Fruit fly (Drosophila melanogaster) whole organism, embryonic: ENCODE measurements around the gene CG4957.

Source experiments
- CG13775 ChIP-seq: fragments of 200-800 bp; sonication (Bioruptor generic); optimal IDR thresholded peaks from 3 replicates; lab custom pipeline; 2017; ENCODE audit warnings: missing biosample characterization, mild to moderate bottlenecking, missing genetic modification characterization
- CG14014 ChIP-seq: fragments of 200-800 bp; sonication (Bioruptor generic); IDR thresholded peaks from 2 replicates; pipeline ENCODE4 v1.3.6; 2022; ENCODE audit warnings: missing biosample characterization, missing genetic modification characterization
- CG14860 ChIP-seq: fragments of 200-800 bp; sonication (Bioruptor generic); IDR thresholded peaks from 3 replicates; pipeline ENCODE4 v1.3.6; 2022; ENCODE audit warnings: missing biosample characterization, missing genetic modification characterization; ENCODE audit not compliant: partially characterized antibody
- CG17186 ChIP-seq: fragments of 200-800 bp; sonication (Bioruptor generic); optimal IDR thresholded peaks from 3 replicates; lab custom pipeline; 2017; ENCODE audit warnings: missing biosample characterization, missing genetic modification reagents, missing genetic modification characterization
- CG17361 ChIP-seq: fragments of 200-800 bp; sonication (Bioruptor generic); IDR thresholded peaks from 3 replicates; pipeline ENCODE4 v1.3.6; 2022; ENCODE audit warnings: missing biosample characterization, missing genetic modification characterization
- CG30403 ChIP-seq: fragments of 200-800 bp; sonication (Bioruptor generic); optimal IDR thresholded peaks from 3 replicates; lab custom pipeline; 2016; ENCODE audit warnings: missing biosample characterization, missing genetic modification characterization
- CG3065 ChIP-seq: fragments of 200-800 bp; sonication (Bioruptor generic); optimal IDR thresholded peaks from 2 replicates; lab custom pipeline; 2016; ENCODE audit warnings: missing biosample characterization, missing genetic modification characterization
- CG3726 ChIP-seq: fragments of 200-800 bp; sonication (Bioruptor generic); IDR thresholded peaks from 3 replicates; pipeline ENCODE4, ENCODE4 v1.3.6; 2022; ENCODE audit warnings: missing biosample characterization, missing genetic modification characterization
- CG4328 ChIP-seq: fragments of 200-800 bp; sonication (Bioruptor generic); optimal IDR thresholded peaks from 3 replicates; lab custom pipeline; 2017; ENCODE audit warnings: missing biosample characterization, missing genetic modification reagents, missing genetic modification characterization
- CG6254 ChIP-seq: fragments of 200-800 bp; sonication (Bioruptor generic); optimal IDR thresholded peaks from 3 replicates; lab custom pipeline; 2017; ENCODE audit warnings: mild to moderate bottlenecking, missing biosample characterization, missing genetic modification reagents, missing genetic modification characterization
- CG6654 ChIP-seq: fragments of 200-800 bp; sonication (Bioruptor generic); optimal IDR thresholded peaks from 2 replicates; lab custom pipeline; 2017; ENCODE audit warnings: missing biosample characterization, mild to moderate bottlenecking, missing genetic modification characterization
- CG6689 ChIP-seq: fragments of 200-800 bp; sonication (Bioruptor generic); IDR thresholded peaks from 2 replicates; pipeline ENCODE4 v1.3.6; 2022; ENCODE audit warnings: missing biosample characterization, missing genetic modification characterization
- CG7271 ChIP-seq: fragments of 200-800 bp; sonication (Bioruptor generic); optimal IDR thresholded peaks from 2 replicates; lab custom pipeline; 2018; ENCODE audit warnings: missing biosample characterization, mild to moderate bottlenecking, missing genetic modification characterization, moderate library complexity
- CG7745 ChIP-seq: fragments of 200-800 bp; sonication (Bioruptor generic); optimal IDR thresholded peaks from 2 replicates; lab custom pipeline; 2018; ENCODE audit warnings: missing biosample characterization, mild to moderate bottlenecking, missing genetic modification characterization, moderate library complexity
- CG8281 ChIP-seq: fragments of 200-800 bp; sonication (Bioruptor generic); optimal IDR thresholded peaks from 2 replicates; lab custom pipeline; 2018; ENCODE audit warnings: missing biosample characterization, mild to moderate bottlenecking, missing genetic modification characterization, moderate library complexity
- CG8478 ChIP-seq: fragments of >200 bp; optimal IDR thresholded peaks from 2 replicates; lab custom pipeline; 2018
- CG8924 ChIP-seq: fragments of 200-800 bp; optimal IDR thresholded peaks from 3 replicates; lab custom pipeline; 2019; ENCODE audit warnings: missing biosample characterization, mild to moderate bottlenecking, missing genetic modification characterization, moderate library complexity
- CG9215 ChIP-seq: fragments of 200-800 bp; sonication (Bioruptor generic); IDR thresholded peaks from 2 replicates; pipeline ENCODE4 v1.3.6; 2022; ENCODE audit warnings: missing biosample characterization, missing genetic modification characterization
- CG9932 ChIP-seq: fragments of 200-800 bp; sonication (Bioruptor generic); IDR thresholded peaks from 2 replicates; pipeline ENCODE4 v1.3.6; 2022; ENCODE audit warnings: missing biosample characterization, missing genetic modification characterization
- D19B ChIP-seq: fragments of 200-800 bp; sonication (Bioruptor generic); optimal IDR thresholded peaks from 2 replicates; lab custom pipeline; 2017; ENCODE audit warnings: missing biosample characterization, mild to moderate bottlenecking, missing genetic modification characterization
- Dek ChIP-seq: fragments of 200-800 bp; sonication (Bioruptor generic); optimal IDR thresholded peaks from 3 replicates; lab custom pipeline; 2019; ENCODE audit warnings: missing biosample characterization, mild to moderate bottlenecking, missing genetic modification characterization, moderate library complexity
- Elba2 ChIP-seq: fragments of 200-800 bp; sonication (Bioruptor generic); optimal IDR thresholded peaks from 3 replicates; lab custom pipeline; 2016; ENCODE audit warnings: missing biosample characterization, missing genetic modification characterization
- Hand ChIP-seq: fragments of 200-800 bp; sonication (Bioruptor generic); optimal IDR thresholded peaks from 2 replicates; lab custom pipeline; 2017; ENCODE audit warnings: mild to moderate bottlenecking, missing biosample characterization, missing genetic modification reagents, missing genetic modification characterization
- Myb ChIP-seq: fragments of 200-800 bp; sonication (Bioruptor generic); optimal IDR thresholded peaks from 2 replicates; lab custom pipeline; 2016; ENCODE audit warnings: missing biosample characterization, missing genetic modification characterization
- Nf-YB ChIP-seq: fragments of 200-800 bp; sonication (Bioruptor generic); optimal IDR thresholded peaks from 3 replicates; lab custom pipeline; 2019; ENCODE audit warnings: missing biosample characterization, mild to moderate bottlenecking, missing genetic modification characterization, moderate library complexity
- Oaz ChIP-seq: fragments of 200-800 bp; sonication (Bioruptor generic); IDR thresholded peaks from 2 replicates; pipeline ENCODE4 v1.3.6; 2022; ENCODE audit warnings: missing biosample characterization, missing genetic modification characterization
- Poxn ChIP-seq: fragments of 200-800 bp; sonication (Bioruptor generic); IDR thresholded peaks from 2 replicates; pipeline ENCODE4 v1.3.6; 2022; ENCODE audit warnings: missing biosample characterization, missing genetic modification characterization
- Spps ChIP-seq: fragments of 200-800 bp; sonication (Bioruptor generic); optimal IDR thresholded peaks from 2 replicates; lab custom pipeline; 2018; ENCODE audit warnings: missing biosample characterization, mild to moderate bottlenecking, missing genetic modification characterization
- TFAM ChIP-seq: fragments of 200-800 bp; sonication (Bioruptor generic); optimal IDR thresholded peaks from 2 replicates; lab custom pipeline; 2017; ENCODE audit warnings: missing biosample characterization, missing genetic modification characterization, inconsistent platforms
- Taf1 ChIP-seq: fragments of 200-800 bp; sonication (Bioruptor generic); IDR thresholded peaks from 2 replicates; pipeline ENCODE4 v1.3.6; 2022; ENCODE audit warnings: missing biosample characterization, missing genetic modification characterization
- Xrp1 ChIP-seq: fragments of 200-800 bp; sonication (Bioruptor generic); IDR thresholded peaks from 2 replicates; pipeline ENCODE4 v1.3.6; 2022; ENCODE audit warnings: missing biosample characterization, missing genetic modification characterization
- YL-1 ChIP-seq: fragments of 200-800 bp; sonication (Bioruptor generic); optimal IDR thresholded peaks from 3 replicates; lab custom pipeline; 2017; ENCODE audit warnings: missing biosample characterization, mild to moderate bottlenecking, missing genetic modification characterization
- amos ChIP-seq: fragments of 200-800 bp; sonication (Bioruptor generic); IDR thresholded peaks from 2 replicates; pipeline ENCODE4 v1.3.6; 2022; ENCODE audit warnings: missing biosample characterization, missing genetic modification characterization; ENCODE audit not compliant: partially characterized antibody
- ash1 ChIP-seq: fragments of 200-800 bp; sonication (Bioruptor generic); optimal IDR thresholded peaks from 2 replicates; lab custom pipeline; 2018; ENCODE audit warnings: missing biosample characterization, mild to moderate bottlenecking, missing genetic modification characterization
- bbx ChIP-seq: fragments of 200-800 bp; sonication (Bioruptor generic); IDR thresholded peaks from 2 replicates; pipeline ENCODE4 v1.3.6; 2022; ENCODE audit warnings: missing biosample characterization, missing genetic modification characterization; ENCODE audit not compliant: partially characterized antibody
- cg ChIP-seq: fragments of 200-800 bp; sonication (Bioruptor generic); optimal IDR thresholded peaks from 3 replicates; lab custom pipeline; 2019; ENCODE audit warnings: missing biosample characterization, mild to moderate bottlenecking, missing genetic modification characterization, moderate library complexity
- ci ChIP-seq: fragments of 200-800 bp; sonication (Bioruptor generic); IDR thresholded peaks from 3 replicates; pipeline ENCODE4 v1.3.6; 2022; ENCODE audit warnings: missing biosample characterization, missing genetic modification characterization
- fru ChIP-seq: fragments of >200 bp; optimal IDR thresholded peaks from 2 replicates; lab custom pipeline; 2017
- ftz-f1 ChIP-seq: fragments of 200-800 bp; sonication (Bioruptor generic); optimal IDR thresholded peaks from 2 replicates; lab custom pipeline; 2016; ENCODE audit warnings: missing biosample characterization, missing genetic modification characterization
- klu ChIP-seq: fragments of 200-800 bp; sonication (Bioruptor generic); IDR thresholded peaks from 2 replicates; pipeline ENCODE4 v1.3.6; 2022; ENCODE audit warnings: missing biosample characterization, missing genetic modification characterization
- mam ChIP-seq: fragments of 200-800 bp; sonication (Bioruptor generic); optimal IDR thresholded peaks from 3 replicates; lab custom pipeline; 2016; ENCODE audit warnings: missing biosample characterization, missing genetic modification characterization
- mirr ChIP-seq: fragments of 200-800 bp; sonication (Bioruptor generic); optimal IDR thresholded peaks from 3 replicates; lab custom pipeline; 2018; ENCODE audit warnings: missing biosample characterization, mild to moderate bottlenecking, missing genetic modification characterization
- nau ChIP-seq: fragments of 200-800 bp; sonication (Bioruptor generic); optimal IDR thresholded peaks from 3 replicates; lab custom pipeline; 2017; ENCODE audit warnings: missing biosample characterization, mild to moderate bottlenecking, missing genetic modification characterization, missing genetic modification reagents
- prd ChIP-seq, 3 experiments: fragments of >200 bp in 2 of 3; fragments of 200-800 bp in 1 of 3; sonication (Bioruptor generic) in 1 of 3; optimal IDR thresholded peaks in 2 of 3; IDR thresholded peaks in 1 of 3; 2 replicates in 2 of 3; 3 replicates in 1 of 3; pipeline versions ENCODE4 v1.3.6 to Lab custom; 2017 to 2022; ENCODE audit warnings: missing biosample characterization in 1 of 3, missing genetic modification characterization in 1 of 3
- pros ChIP-seq: fragments of 200-800 bp; sonication (Bioruptor generic); optimal IDR thresholded peaks from 3 replicates; lab custom pipeline; 2019; ENCODE audit warnings: missing biosample characterization, mild to moderate bottlenecking, missing genetic modification characterization, moderate library complexity
- sisA ChIP-seq: fragments of 200-800 bp; sonication (Bioruptor generic); IDR thresholded peaks from 2 replicates; pipeline ENCODE4 v1.3.6; 2022; ENCODE audit warnings: missing biosample characterization, missing genetic modification characterization
- stc ChIP-seq: fragments of 200-800 bp; sonication (Bioruptor generic); IDR thresholded peaks from 2 replicates; pipeline ENCODE4 v1.3.6; 2022; ENCODE audit warnings: missing biosample characterization, missing genetic modification characterization
- tap ChIP-seq: fragments of 200-800 bp; optimal IDR thresholded peaks from 3 replicates; lab custom pipeline; 2019; ENCODE audit warnings: missing biosample characterization, mild to moderate bottlenecking, missing genetic modification characterization, moderate library complexity
- unpg ChIP-seq: fragments of 200-800 bp; sonication (Bioruptor generic); optimal IDR thresholded peaks from 3 replicates; lab custom pipeline; 2018; ENCODE audit warnings: missing biosample characterization, mild to moderate bottlenecking, missing genetic modification characterization, moderate library complexity

The CG4957 gene

DNA sequence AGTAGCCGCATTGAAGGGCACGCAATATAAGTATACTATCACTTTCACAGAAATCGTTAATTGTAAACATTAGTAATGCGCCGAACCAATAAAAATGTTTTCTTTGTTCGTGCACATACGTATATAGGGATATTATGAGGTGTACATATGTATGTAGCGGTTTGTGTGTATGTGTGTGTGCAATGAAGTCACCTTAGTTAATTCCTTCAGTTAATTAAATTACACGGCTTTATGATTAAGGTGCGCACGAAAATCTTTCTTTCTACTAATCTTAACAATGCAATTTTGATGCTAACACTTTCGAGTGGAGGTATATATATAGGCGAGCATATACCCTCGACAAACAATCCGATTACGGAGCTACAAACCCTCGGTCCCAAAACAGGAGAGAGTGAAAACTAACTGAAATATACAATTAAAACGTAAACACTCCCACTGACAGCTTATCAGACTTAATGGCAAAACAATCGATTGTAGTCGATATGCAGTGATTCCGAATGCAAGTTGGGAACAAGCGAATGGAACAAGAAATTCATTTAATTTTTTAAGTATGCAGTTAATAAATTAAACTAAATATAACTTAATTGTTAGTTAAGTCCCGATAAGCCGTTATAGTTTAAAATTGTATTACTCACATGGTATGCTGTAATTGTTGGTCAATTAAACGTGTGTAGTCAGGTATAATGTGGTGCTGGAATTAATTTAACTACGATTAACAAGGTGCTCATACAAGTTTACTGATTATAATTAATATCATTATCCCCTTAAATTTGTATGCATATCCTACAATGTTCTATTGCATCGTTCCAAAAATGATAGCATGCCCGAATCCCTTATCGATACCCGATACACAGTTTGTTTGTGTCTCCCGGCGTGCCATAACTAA, 47.9 kb upstream of the CG4957 start, which contains the start of the genes Npc1a and Prosalpha6 (continued):
- TF ChIP-seq CG4328 (GFP tag; lab: Kevin White, UChicago) (no peak), CG14014 (GFP tag; lab: Robert Waterston, UW) (no peak), mirr (GFP tag; lab: Kevin White, UChicago) (peak; percentile 26), prd (optimal IDR thresholded peaks at IDR 0.05; lab: Kevin White, UChicago) (no peak), prd (GFP tag; IDR thresholded peaks at IDR 0.05; lab: Robert Waterston, UW) (no peak), CG6654 (GFP tag; lab: Kevin White, UChicago) (no peak), Spps (tag; lab: Kevin White, UChicago) (no peak), CG30403 (GFP tag; lab: Kevin White, UChicago) (peak; percentile 37), ftz-f1 (GFP tag; lab: Kevin White, UChicago) (no peak), ci (GFP tag; lab: Robert Waterston, UW) (no peak), fru (lab: Kevin White, UChicago) (no peak), CG8924 (tag; lab: Kevin White, UChicago) (peak; percentile 47), CG7271 (tag; lab: Kevin White, UChicago) (no peak), Xrp1 (GFP tag; lab: Robert Waterston, UW) (no peak), unpg (no peak), Oaz (GFP tag; lab: Robert Waterston, UW) (no peak), klu (GFP tag; lab: Robert Waterston, UW) (no peak), CG3726 (GFP tag; lab: Robert Waterston, UW) (no peak), CG6689 (GFP tag; lab: Robert Waterston, UW) (no peak), Poxn (no peak), Nf-YB (no peak), amos (GFP tag; lab: Robert Waterston, UW) (peak; percentile 78; the same call in 1 of the 2 replicates), cg (GFP tag; lab: Kevin White, UChicago) (peak; percentile 69), Elba2 (no peak), ash1 (no peak), pros (no peak), CG14860 (GFP tag; lab: Robert Waterston, UW) (peak; percentile 50; the same call in 1 of the 3 replicates), Hand (GFP tag; lab: Kevin White, UChicago) (no peak), CG7745 (no peak), D19B (GFP tag; lab: Kevin White, UChicago) (peak; percentile 11), CG6254 (GFP tag; lab: Kevin White, UChicago) (peak; percentile 53), CG9215 (no peak), stc (no peak), CG17361 (GFP tag; lab: Robert Waterston, UW) (peak; percentile 68; the same call in 1 of the 3 replicates), CG8478 (lab: Kevin White, UChicago) (no peak), Taf1 (GFP tag; lab: Robert Waterston, UW) (no peak), sisA (no peak), CG8281 (tag; lab: Kevin White, UChicago) (no peak), CG17186 (GFP tag; lab: Kevin White, UChicago) (peak; percentile 12), Myb (GFP tag; lab: Kevin White, UChicago) (peak; percentile 11), TFAM (GFP tag; lab: Kevin White, UChicago) (no peak), Dek (tag; lab: Kevin White, UChicago) (no peak), YL-1 (GFP tag; lab: Kevin White, UChicago) (no peak), nau (GFP tag; lab: Kevin White, UChicago) (no peak), CG13775 (GFP tag; lab: Kevin White, UChicago) (peak; percentile 28), CG9932 (GFP tag; lab: Robert Waterston, UW) (no peak), bbx (peak; percentile 50; the same call in 1 of the 2 replicates), CG3065 (no peak), tap (tag; lab: Kevin White, UChicago) (no peak), mam (GFP tag; lab: Kevin White, UChicago) (peak; percentile 1)
